Worm (Caenorhabditis elegans) whole organism, L2 larva: Measurements from ENCODE around the gene Y57G11C.46.

ENCODE experiments used
- nhr-11 ChIP-seq: fragments of 150-350 bp; optimal IDR thresholded peaks from 2 replicates; lab custom pipeline; 2014; ENCODE audit warnings: missing biosample characterization, missing genetic modification characterization
- nhr-12 ChIP-seq: fragments of 150-350 bp; optimal IDR thresholded peaks from 2 replicates; lab custom pipeline; 2014; ENCODE audit warnings: missing biosample characterization, missing genetic modification characterization
- snpc-4 ChIP-seq: fragments of 150-350 bp; optimal IDR thresholded peaks from 2 replicates; lab custom pipeline; 2014; ENCODE audit warnings: missing biosample characterization, missing genetic modification characterization
- unc-39 ChIP-seq: fragments of 150-350 bp; optimal IDR thresholded peaks from 2 replicates; lab custom pipeline; 2014; ENCODE audit warnings: missing biosample characterization, missing genetic modification characterization

- TF ChIP-seq snpc-4: no peak
- TF ChIP-seq nhr-12 (tag; lab: Kevin White, UChicago): no peak
- no peak for TF ChIP-seq nhr-11 (tag; lab: Kevin White, UChicago)
- TF ChIP-seq unc-39 (tag; lab: Kevin White, UChicago): no peak
Measured at ce11 chrIV:14825379-14825778, 9.2 kb upstream of the Y57G11C.46 start, which contains the start of gene rps-18.
